Fruit fly (Drosophila melanogaster) whole organism: ENCODE results near the gene sturkopf.

ENCODE experiments used
- CG8478 ChIP-seq: fragments of >200 bp; optimal IDR thresholded peaks from 2 replicates; lab custom pipeline; 2018; ENCODE audit warnings: inconsistent platforms
- Dll ChIP-seq: fragments of >200 bp; optimal IDR thresholded peaks from 2 replicates; lab custom pipeline; 2017
- EcR ChIP-seq, 2 experiments: fragments of >200 bp; optimal IDR thresholded peaks; 2 replicates each; lab custom pipeline; 2017; ENCODE audit warnings: missing biosample characterization in 2 of 2, missing genetic modification characterization in 2 of 2, missing genetic modification reagents in 2 of 2
- pan ChIP-seq: fragments of >200 bp; optimal IDR thresholded peaks from 2 replicates; lab custom pipeline; 2017
- psq ChIP-seq: fragments of >200 bp; optimal IDR thresholded peaks from 2 replicates; lab custom pipeline; 2017
- usp ChIP-seq: fragments of >200 bp; optimal IDR thresholded peaks from 2 replicates; lab custom pipeline; 2017; ENCODE audit warnings: missing biosample characterization, missing genetic modification characterization, mixed read lengths

sturkopf gene

dm6 chr3L:1313039-1313766 lies at the start of gene sturkopf, which contains the start of gene Herc4:
sturkopf (minus strand) TSS chr3L:1313377.
Herc4 (plus strand) TSS chr3L:1313696.
- TF ChIP-seq CG8478 (lab: Kevin White, UChicago) (no peak), psq (lab: Kevin White, UChicago) (no peak), usp (no peak), pan (lab: Kevin White, UChicago) (no peak), Dll (lab: Kevin White, UChicago) (no peak), EcR (GFP tag; optimal IDR thresholded peaks at IDR 0.05; lab: Kevin White, UChicago) (no peak)

dm6 chr3L:1358338-1358737 lies 45.2 kb upstream of the sturkopf start:
- TF ChIP-seq CG8478 (lab: Kevin White, UChicago) (no peak), EcR (GFP tag; optimal IDR thresholded peaks at IDR 0.05; lab: Kevin White, UChicago) (no peak), pan (lab: Kevin White, UChicago) (no peak), psq (lab: Kevin White, UChicago) (no peak), usp (no peak), Dll (lab: Kevin White, UChicago) (no peak)

DNA sequence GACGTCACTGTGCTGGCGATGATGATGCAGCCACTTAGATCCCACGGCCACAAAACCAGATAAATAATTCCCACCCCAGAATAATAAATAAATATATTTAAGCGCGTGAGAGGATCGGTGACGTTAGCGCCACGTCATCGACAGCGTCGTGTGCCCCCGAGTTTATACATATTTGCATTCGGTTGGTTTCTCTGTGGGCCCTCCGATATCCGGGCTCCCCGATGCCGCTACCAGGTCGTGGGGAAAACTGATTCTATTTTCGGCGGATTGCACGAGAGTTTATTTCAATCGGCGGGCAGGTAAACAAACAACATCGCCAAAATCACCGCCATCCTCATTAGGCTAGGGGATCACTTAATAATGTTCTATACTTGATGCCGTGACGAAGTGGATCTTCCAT lies 41.0 kb upstream of the sturkopf start:
- TF ChIP-seq usp (no peak), Dll (lab: Kevin White, UChicago) (no peak), CG8478 (lab: Kevin White, UChicago) (no peak), EcR (GFP tag; optimal IDR thresholded peaks at IDR 0.05; lab: Kevin White, UChicago) (no peak)

DNA sequence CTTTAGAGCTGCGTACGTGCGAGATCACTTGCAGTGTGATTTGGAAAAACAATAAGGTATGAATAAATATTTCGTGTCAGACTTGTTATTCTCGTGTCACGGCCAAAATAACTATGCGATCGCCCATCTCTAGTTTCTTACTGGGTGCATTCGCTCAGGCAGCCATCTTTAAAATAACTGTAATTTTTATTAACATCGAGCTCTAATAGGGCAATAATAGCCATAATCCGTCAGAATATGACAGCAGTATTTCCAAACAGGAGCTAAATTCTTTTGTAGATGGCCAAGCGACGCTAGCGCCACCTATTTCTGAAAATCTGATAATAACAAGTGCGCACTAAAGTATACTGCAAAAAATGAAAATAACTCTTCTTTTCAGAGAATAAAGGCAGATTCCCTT lies 38.9 kb upstream of the sturkopf start:
- TF ChIP-seq CG8478 (lab: Kevin White, UChicago): no peak
- TF ChIP-seq pan (lab: Kevin White, UChicago): no peak
- TF ChIP-seq Dll (lab: Kevin White, UChicago): no peak
- no peak for TF ChIP-seq psq (lab: Kevin White, UChicago)
- TF ChIP-seq usp: no peak
- no peak for TF ChIP-seq EcR (GFP tag; optimal IDR thresholded peaks at IDR 0.05; lab: Kevin White, UChicago)

DNA sequence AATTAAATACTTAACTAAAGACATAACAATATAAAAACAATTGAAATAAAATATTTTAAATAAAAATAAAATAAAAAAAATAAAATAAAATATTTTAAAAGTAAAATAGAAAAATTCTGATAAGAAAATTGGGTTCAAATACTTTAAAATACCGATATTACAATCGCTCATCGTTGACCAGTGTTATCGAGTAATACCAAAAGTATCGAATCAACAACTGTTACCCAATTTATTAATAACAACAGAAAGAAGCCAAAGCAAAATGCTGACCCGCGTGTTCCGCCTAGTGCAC lies 37.7 kb upstream of the sturkopf start, which contains the start of gene CG9166:
CG9166 (plus strand) TSS at position 193 of the 292 bp plus-strand sequence.
- no peak for TF ChIP-seq usp
- TF ChIP-seq Dll (lab: Kevin White, UChicago): no peak
- TF ChIP-seq CG8478 (lab: Kevin White, UChicago): no peak
- TF ChIP-seq EcR (GFP tag; optimal IDR thresholded peaks at IDR 0.05; lab: Kevin White, UChicago): no peak
- TF ChIP-seq psq (lab: Kevin White, UChicago): no peak
- TF ChIP-seq pan (lab: Kevin White, UChicago): no peak

- no peak for TF ChIP-seq pan (lab: Kevin White, UChicago)
- TF ChIP-seq usp: no peak
- no peak for TF ChIP-seq CG8478 (lab: Kevin White, UChicago)
- no peak for TF ChIP-seq EcR (GFP tag; optimal IDR thresholded peaks at IDR 0.05; lab: Kevin White, UChicago)
- no peak for TF ChIP-seq Dll (lab: Kevin White, UChicago)
- peak; percentile 29 for TF ChIP-seq psq (lab: Kevin White, UChicago)
These were observed 37.1 kb upstream of the sturkopf start for dm6 chr3L:1349942-1350923.

dm6 chr3L:1349397-1349796 lies 36.2 kb upstream of the sturkopf start:
- TF ChIP-seq usp: no peak
- no peak for TF ChIP-seq EcR (GFP tag; optimal IDR thresholded peaks at IDR 0.05; lab: Kevin White, UChicago)
- no peak for TF ChIP-seq Dll (lab: Kevin White, UChicago)
- TF ChIP-seq pan (lab: Kevin White, UChicago): no peak

DNA sequence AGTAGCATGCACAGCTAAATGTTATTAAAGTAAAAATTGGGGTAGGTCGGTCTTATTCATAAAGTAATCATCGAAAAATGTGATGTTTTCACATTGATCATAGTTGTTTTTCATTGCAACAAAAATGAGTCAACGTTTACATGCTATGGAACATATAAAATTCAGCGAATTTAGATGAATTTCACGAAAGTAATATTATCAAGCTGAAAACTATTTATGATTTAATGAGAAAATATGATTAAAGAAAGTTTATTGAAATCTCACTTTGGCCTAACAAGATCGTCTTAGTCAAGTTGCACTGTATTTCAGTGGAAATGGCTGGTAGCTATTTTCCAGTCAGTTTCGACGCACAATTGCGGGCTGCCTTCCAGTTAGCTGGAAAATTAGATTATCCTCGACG lies 35.8 kb upstream of the sturkopf start:
- TF ChIP-seq usp: no peak
- no peak for TF ChIP-seq Dll (lab: Kevin White, UChicago)
- TF ChIP-seq psq (lab: Kevin White, UChicago): no peak
- no peak for TF ChIP-seq EcR (GFP tag; optimal IDR thresholded peaks at IDR 0.05; lab: Kevin White, UChicago)
- TF ChIP-seq pan (lab: Kevin White, UChicago): no peak
- TF ChIP-seq CG8478 (lab: Kevin White, UChicago): no peak

DNA sequence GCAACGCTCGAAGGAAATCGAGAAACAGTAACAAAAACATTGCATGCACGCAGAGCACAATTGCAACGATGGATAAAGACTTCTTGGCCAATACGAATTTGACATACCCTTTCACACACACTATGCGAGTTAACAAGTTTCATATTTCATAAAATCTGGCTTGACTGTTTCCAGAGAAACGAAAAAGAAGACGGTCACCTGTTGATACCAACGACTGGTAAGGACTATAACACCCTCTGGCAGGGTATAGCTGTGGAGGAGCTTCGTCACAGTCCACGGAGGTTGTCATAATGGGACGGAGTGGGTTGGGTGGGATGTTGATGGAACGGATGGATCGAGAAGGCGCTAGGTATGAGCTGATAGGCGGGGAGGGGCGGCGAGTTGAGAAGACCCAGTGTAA lies 35.1 kb upstream of the sturkopf start:
- TF ChIP-seq Dll (lab: Kevin White, UChicago) (no peak), usp (no peak), pan (lab: Kevin White, UChicago) (no peak), psq (lab: Kevin White, UChicago) (no peak), CG8478 (lab: Kevin White, UChicago) (no peak), EcR (GFP tag; optimal IDR thresholded peaks at IDR 0.05; lab: Kevin White, UChicago) (no peak)

- TF ChIP-seq pan (lab: Kevin White, UChicago): no peak
- no peak for TF ChIP-seq Dll (lab: Kevin White, UChicago)
- no peak for TF ChIP-seq usp
- no peak for TF ChIP-seq CG8478 (lab: Kevin White, UChicago)
- no peak for TF ChIP-seq EcR (GFP tag; optimal IDR thresholded peaks at IDR 0.05; lab: Kevin White, UChicago)
- TF ChIP-seq psq (lab: Kevin White, UChicago): no peak
These were observed 33.9 kb upstream of the sturkopf start for dm6 chr3L:1346956-1347587.

dm6 chr3L:1342133-1342580 lies 29.0 kb upstream of the sturkopf start, which contains the start of gene indra:
indra (minus strand) TSS chr3L:1342403.
- TF ChIP-seq EcR (GFP tag; optimal IDR thresholded peaks at IDR 0.05; lab: Kevin White, UChicago) (no peak), pan (lab: Kevin White, UChicago) (no peak), psq (lab: Kevin White, UChicago) (no peak), usp (no peak), CG8478 (lab: Kevin White, UChicago) (no peak), Dll (lab: Kevin White, UChicago) (no peak)
